Worm (Caenorhabditis elegans): ENCODE data around the gene lurp-3.

- TF ChIP-seq unc-62 (GFP tag; optimal IDR thresholded peaks at IDR 0.05) (no peak), lin-13 (GFP tag; optimal IDR thresholded peaks at IDR 0.05) (no peak), egl-27 (tag; optimal IDR thresholded peaks at IDR 0.05) (no peak), efl-1 (optimal IDR thresholded peaks at IDR 0.05) (no peak), efl-1 (GFP tag; optimal IDR thresholded peaks at IDR 0.05 in 1 of 2) (no peak), lin-39 (tag; optimal IDR thresholded peaks at IDR 0.05) (no peak), grh-1 (GFP tag; IDR thresholded peaks at IDR 0.05) (no peak), nhr-76 (tag; optimal IDR thresholded peaks at IDR 0.05) (no peak), ceh-63 (GFP tag; optimal IDR thresholded peaks at IDR 0.05) (no peak), ceh-82 (tag; optimal IDR thresholded peaks at IDR 0.05) (no peak), nhr-71 (tag; optimal IDR thresholded peaks at IDR 0.05) (no peak), aly-2 (tag; optimal IDR thresholded peaks at IDR 0.05) (no peak)
These were observed 23.2 kb upstream of the lurp-3 start, which contains the start of gene srd-17 for ce11 chrV:13432364-13432763.
